Worm (Caenorhabditis elegans) whole organism, L2 larva: ENCODE measurements around the gene srw-69.

ENCODE experiments used
- R02D3.7 ChIP-seq: fragments of 150-350 bp; optimal IDR thresholded peaks from 2 replicates; lab custom pipeline; 2014; ENCODE audit warnings: missing biosample characterization, missing genetic modification characterization
- ZK546.5 ChIP-seq: sonication (generic microtip); optimal IDR thresholded peaks from 2 replicates; lab custom pipeline; 2017; ENCODE audit warnings: missing biosample characterization, missing genetic modification characterization
- dmd-4 ChIP-seq: sonication (generic microtip); optimal IDR thresholded peaks from 2 replicates; lab custom pipeline; 2017; ENCODE audit warnings: missing biosample characterization, missing genetic modification characterization
- egl-27 ChIP-seq: sonication (generic microtip); optimal IDR thresholded peaks from 3 replicates; lab custom pipeline; 2017; ENCODE audit warnings: missing biosample characterization, missing genetic modification reagents, missing genetic modification characterization
- elt-3 ChIP-seq: sonication (generic microtip); optimal IDR thresholded peaks from 2 replicates; lab custom pipeline; 2017; ENCODE audit warnings: missing biosample characterization, missing genetic modification characterization
- lsy-2 ChIP-seq, 2 experiments: fragments of 150-350 bp in 1 of 2; sonication (generic microtip) in 1 of 2; optimal IDR thresholded peaks; 2 replicates each; lab custom pipeline; 2014 to 2017; ENCODE audit warnings: missing biosample characterization in 2 of 2, missing genetic modification characterization in 2 of 2
- nhr-11 ChIP-seq: fragments of 150-350 bp; optimal IDR thresholded peaks from 2 replicates; lab custom pipeline; 2014; ENCODE audit warnings: missing biosample characterization, missing genetic modification characterization
- nhr-25 ChIP-seq: fragments of 150-350 bp; sonication (generic microtip); optimal IDR thresholded peaks from 3 replicates; lab custom pipeline; 2014; ENCODE audit warnings: missing biosample characterization, missing genetic modification characterization
- snpc-4 ChIP-seq: fragments of 150-350 bp; optimal IDR thresholded peaks from 2 replicates; lab custom pipeline; 2014; ENCODE audit warnings: missing biosample characterization, missing genetic modification characterization
- zag-1 ChIP-seq: fragments of 150-350 bp; optimal IDR thresholded peaks from 2 replicates; lab custom pipeline; 2014; ENCODE audit warnings: missing biosample characterization, missing genetic modification characterization
- ztf-4 ChIP-seq: fragments of 150-350 bp; optimal IDR thresholded peaks from 2 replicates; lab custom pipeline; 2014; ENCODE audit warnings: missing biosample characterization, missing genetic modification characterization

DNA sequence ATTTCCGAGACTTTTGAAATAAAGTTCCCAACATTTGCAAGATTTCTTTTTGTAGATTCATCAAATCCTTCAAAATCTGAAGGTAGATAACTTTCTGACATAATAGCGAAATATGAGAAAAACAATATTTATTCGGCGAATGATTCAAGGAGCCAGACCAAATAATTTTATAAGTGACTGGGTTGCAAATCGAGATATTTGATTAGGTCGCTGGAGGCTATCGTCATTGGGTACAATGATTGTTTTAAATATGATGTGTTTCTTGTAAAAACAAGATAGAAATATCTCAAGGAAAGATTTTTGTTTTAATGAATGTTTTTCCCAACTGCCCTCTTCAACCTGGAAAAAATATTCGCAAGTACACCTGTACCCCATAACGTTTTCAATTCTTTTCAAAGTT lies at the start of gene srw-69:
- TF ChIP-seq zag-1 (no peak), ZK546.5 (tag; lab: Kevin White, UChicago) (no peak), dmd-4 (tag; lab: Kevin White, UChicago) (no peak), egl-27 (tag; lab: Kevin White, UChicago) (no peak), R02D3.7 (tag; lab: Kevin White, UChicago) (no peak), ztf-4 (tag; lab: Kevin White, UChicago) (no peak), nhr-25 (tag; lab: Kevin White, UChicago) (no peak), nhr-11 (no peak), lsy-2 (tag; optimal IDR thresholded peaks at IDR 0.05; lab: Kevin White, UChicago) (no peak), snpc-4 (tag; lab: Kevin White, UChicago) (no peak), elt-3 (tag; lab: Kevin White, UChicago) (no peak)
